Fruit fly (Drosophila melanogaster): Measurements from ENCODE around the gene UQCR-Q.

The UQCR-Q gene

DNA sequence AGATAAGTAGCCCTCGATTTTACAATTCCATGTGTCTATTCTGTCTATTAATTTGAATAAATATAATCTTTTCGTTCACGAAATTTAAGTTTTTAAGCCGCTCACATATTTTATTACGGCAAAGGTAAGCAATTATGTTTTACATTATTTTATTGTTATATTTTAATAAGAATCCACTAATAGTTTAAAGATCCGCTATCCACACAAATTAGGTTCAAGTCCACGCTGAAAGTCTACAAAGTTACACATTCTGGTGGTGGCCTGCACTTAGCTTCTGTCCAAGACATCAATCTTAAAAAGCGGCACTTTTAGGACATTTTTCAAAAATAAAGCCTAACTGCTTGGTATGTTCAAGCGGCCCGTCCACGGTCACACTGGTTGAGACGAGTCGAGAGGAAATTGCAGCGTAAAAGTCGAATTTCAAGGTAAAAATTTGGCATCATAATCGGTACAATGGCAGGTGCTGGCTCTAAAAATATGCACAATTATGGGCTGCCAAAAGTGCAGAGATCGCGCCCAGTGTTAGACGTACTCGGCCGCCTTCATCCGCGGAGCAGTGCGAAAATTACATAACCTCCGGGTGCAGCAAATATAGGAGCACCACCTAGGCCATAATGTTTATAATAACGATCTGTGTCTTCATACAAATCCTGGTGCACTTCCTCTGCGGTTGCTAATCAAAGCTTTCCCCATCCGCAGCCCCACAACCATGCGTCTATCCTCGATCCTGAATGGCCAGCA is at the start of gene UQCR-Q, which contains the start of gene CG46525:
TSS of gene UQCR-Q (plus strand) at position 51 of the 741 bp plus-strand sequence.
TSS of gene CG46525 (plus strand) at position 510 of the 741 bp plus-strand sequence.
- TF ChIP-seq CTCF (optimal IDR thresholded peaks at IDR 0.05) (peak; percentile 61 to 71), CG8478 (optimal IDR thresholded peaks at IDR 0.05) (no peak)

DNA sequence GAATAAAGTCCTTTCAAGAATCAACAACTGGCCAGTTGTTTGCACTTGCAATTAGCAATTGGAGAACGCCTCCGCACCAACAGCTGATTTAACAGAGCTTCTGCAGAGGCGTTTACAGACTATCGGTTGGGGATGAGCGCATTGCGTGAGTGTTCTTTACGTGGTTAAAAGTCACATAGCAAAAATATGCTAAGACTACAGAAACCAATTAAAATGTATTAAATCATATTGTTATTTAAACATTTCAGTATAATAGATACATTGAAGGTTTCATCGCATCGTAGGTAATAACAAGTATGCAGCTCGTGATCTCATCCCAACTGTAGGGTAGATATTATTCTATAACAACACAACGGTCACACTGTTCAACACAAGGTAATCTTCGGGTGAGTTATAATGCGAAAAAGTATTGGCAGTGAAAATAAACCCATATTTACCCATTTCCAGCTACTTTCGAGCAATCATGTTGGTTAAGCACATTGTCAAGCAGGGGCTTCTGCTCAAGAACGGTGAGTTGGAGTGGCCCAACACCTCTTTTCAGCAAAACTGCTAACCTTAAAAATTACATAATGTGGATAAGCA is 49.3 kb upstream of the UQCR-Q start, which contains the start of the genes Sec3 and COX7B:
TSS of gene Sec3 (minus strand) at position 86 of the 582 bp plus-strand sequence.
TSS of gene COX7B (plus strand) at position 346 of the 582 bp plus-strand sequence.
- TF ChIP-seq CTCF (optimal IDR thresholded peaks at IDR 0.05) (no peak), CG8478 (optimal IDR thresholded peaks at IDR 0.05) (no peak)

DNA sequence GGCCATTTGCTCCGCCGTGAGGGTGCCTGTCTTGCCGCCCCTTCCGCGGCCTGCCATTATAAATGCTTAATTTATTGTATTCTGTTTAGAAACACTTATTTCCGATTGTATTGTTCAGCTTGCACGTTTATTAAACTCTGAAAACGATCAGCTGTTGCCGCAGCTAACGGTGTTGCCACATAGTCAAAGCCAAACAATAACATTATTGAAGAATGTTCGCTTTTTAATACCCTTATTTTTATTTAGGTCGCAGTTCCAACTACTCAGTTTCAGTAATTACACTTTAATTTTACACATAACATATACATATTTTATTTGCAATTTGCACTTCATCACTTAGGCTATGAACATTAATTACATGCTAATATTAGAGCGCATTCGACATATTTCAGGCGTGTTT is 47.5 kb upstream of the UQCR-Q start, which contains the start of gene Polr3G:
TSS of gene Polr3G (minus strand) at position 118 of the 400 bp plus-strand sequence.
- TF ChIP-seq CG8478 (optimal IDR thresholded peaks at IDR 0.05) (no peak), CTCF (optimal IDR thresholded peaks at IDR 0.05) (no peak)

dm6 chr3L:17428779-17429178 is 45.8 kb upstream of the UQCR-Q start, which contains the start of gene Gorab:
Gorab (minus strand) TSS chr3L:17428836.
- no peak for TF ChIP-seq CG8478 (optimal IDR thresholded peaks at IDR 0.05)
- no peak for TF ChIP-seq CTCF (optimal IDR thresholded peaks at IDR 0.05)

dm6 chr3L:17430390-17430789 is 44.2 kb upstream of the UQCR-Q start:
- TF ChIP-seq CTCF (optimal IDR thresholded peaks at IDR 0.05) (no peak), CG8478 (optimal IDR thresholded peaks at IDR 0.05) (no peak)

DNA sequence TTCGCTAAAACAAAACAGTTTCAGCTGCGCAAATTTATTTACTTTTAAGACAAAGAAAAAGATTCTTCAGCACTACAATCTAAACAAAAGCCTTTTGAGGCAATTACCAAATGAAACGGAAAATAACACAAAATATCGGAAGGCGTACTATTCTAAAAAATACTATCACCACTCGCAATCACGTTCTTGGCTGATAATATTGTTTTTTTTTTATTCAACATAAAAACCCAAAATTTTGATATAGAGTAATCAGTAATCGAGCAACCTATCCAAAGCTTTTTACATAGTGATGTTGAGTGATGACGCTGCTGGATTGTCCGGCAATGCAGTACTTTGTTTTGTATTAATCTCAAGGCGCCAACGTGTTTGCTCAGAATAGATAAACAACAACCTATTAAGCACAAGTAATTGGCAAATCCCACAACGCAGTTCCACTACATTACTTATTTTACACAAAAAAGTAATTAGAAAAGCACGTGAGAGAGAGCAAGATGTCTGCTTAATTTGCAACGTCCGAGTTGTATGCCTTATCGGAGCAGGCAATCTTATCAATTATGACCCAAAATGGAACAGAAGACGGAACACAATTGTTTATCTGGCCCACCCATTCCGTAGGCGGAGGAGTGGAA is 43.5 kb upstream of the UQCR-Q start:
- TF ChIP-seq CG8478 (optimal IDR thresholded peaks at IDR 0.05) (no peak), CTCF (optimal IDR thresholded peaks at IDR 0.05) (no peak)

- TF ChIP-seq CG8478 (optimal IDR thresholded peaks at IDR 0.05) (no peak), CTCF (optimal IDR thresholded peaks at IDR 0.05) (no peak)
Observed at dm6 chr3L:17432947-17433346, 41.6 kb upstream of the UQCR-Q start, which contains the start of gene frc. frc (minus strand) TSS chr3L:17433190.

DNA sequence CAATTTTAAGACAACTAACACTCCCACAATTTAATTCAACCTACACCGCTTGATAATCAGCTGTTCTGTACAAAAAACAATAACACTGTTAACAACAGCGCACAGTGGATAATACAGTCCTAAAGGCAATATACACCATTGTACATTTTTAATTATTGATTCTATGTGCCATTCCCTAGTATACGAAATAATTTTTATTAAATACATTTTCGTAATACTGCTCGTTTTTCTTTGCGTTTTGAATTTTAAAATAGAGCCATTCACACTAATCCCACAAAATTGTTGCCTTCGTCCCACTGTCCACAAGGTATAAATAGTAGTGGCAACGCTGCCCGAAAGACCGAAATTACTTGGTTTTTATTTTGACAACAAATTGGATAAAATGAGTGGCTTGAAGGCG is 41.0 kb upstream of the UQCR-Q start, which contains the start of the genes Coq4 and CG32176:
TSS of gene Coq4 (minus strand) at position 67 of the 400 bp plus-strand sequence.
TSS of gene CG32176 (plus strand) at position 314 of the 400 bp plus-strand sequence.
- TF ChIP-seq CTCF (optimal IDR thresholded peaks at IDR 0.05) (no peak), CG8478 (optimal IDR thresholded peaks at IDR 0.05) (no peak)

dm6 chr3L:17436331-17436730 is 38.2 kb upstream of the UQCR-Q start, which contains the start of gene CG12229:
CG12229 (minus strand) TSS chr3L:17436431.
- TF ChIP-seq CG8478 (optimal IDR thresholded peaks at IDR 0.05): no peak
- TF ChIP-seq CTCF (optimal IDR thresholded peaks at IDR 0.05): no peak

DNA sequence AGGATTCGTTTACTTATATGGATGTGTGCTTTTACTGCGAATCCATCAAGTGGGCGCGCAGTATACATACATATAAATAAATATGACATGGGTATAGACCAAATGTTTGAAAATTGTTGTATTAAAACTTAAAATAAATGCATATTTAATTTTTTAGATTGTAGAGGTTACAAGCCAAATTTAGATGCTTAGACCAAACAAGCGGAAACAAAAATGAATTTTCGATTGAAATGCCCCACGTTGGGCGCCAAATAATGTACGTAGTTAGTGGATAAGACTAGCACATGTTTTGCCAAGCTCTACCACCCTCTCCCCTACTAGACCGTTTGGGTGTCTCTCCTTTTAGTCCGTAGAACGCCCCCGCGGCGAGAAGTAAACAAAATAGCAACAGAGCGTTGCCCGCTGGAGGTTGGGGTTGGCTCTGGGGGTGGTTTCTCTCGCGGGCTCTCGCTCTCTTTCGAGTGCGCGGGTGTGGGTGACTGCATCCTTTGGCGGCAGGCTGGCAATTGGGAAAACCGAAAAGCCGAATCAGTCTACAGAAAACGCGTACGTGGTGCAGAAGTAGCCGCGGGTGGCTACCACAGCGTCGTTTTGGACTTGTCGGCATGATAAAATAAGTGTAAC is 35.6 kb upstream of the UQCR-Q start, which contains the start of gene CG18265:
TSS of gene CG18265 (plus strand) at position 530 of the 624 bp plus-strand sequence.
- no peak for TF ChIP-seq CTCF (optimal IDR thresholded peaks at IDR 0.05)
- TF ChIP-seq CG8478 (optimal IDR thresholded peaks at IDR 0.05): no peak

DNA sequence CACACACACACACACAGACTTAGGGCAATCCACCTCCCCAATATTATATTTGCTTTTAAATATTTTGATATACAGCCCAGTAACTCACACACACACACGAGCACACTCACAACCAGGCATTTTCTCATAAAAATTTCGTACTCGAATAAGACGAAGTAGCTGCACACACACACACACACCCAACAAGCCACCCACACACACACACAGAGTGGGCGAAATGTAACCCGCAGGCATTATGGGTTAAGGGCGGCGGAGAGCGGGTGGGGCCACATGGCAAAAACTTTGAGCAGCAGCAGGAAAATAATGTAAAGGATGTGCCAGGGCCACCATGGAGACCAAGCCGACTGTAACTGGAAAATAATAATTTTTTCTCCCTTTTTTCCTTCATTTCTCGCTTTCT is 33.0 kb upstream of the UQCR-Q start:
- no peak for TF ChIP-seq CG8478 (optimal IDR thresholded peaks at IDR 0.05)
- no peak for TF ChIP-seq CTCF (optimal IDR thresholded peaks at IDR 0.05)

DNA sequence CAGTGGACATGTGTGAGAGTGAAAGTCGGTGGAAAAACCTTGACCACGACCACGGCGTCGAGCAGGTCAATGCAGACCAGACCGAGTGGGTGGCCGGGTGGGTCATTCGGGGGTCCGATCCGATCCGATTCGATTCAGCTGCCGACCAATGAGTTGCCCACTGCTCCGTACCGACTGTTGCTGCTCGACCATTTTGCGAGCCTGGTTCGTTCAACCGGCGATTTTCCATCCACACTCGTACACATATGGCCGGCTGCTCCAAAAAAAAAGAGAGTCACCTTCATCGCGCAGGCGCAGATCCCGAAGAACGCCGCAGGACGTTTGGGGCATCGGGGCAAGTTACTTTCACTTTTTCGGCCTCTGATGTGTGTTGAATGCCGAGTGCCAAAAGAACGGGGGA is 30.0 kb upstream of the UQCR-Q start:
- TF ChIP-seq CG8478 (optimal IDR thresholded peaks at IDR 0.05) (no peak), CTCF (optimal IDR thresholded peaks at IDR 0.05) (no peak)

- no peak for TF ChIP-seq CTCF (optimal IDR thresholded peaks at IDR 0.05)
- no peak for TF ChIP-seq CG8478 (optimal IDR thresholded peaks at IDR 0.05)
Observed at dm6 chr3L:17445629-17446431, 28.7 kb upstream of the UQCR-Q start.

dm6 chr3L:17447881-17448280 is 26.7 kb upstream of the UQCR-Q start:
- TF ChIP-seq CG8478 (optimal IDR thresholded peaks at IDR 0.05) (no peak), CTCF (optimal IDR thresholded peaks at IDR 0.05) (no peak)

Data from S2 (cell line).